Worm (Caenorhabditis elegans) whole organism, mixed stage, embryonic: ENCODE results near the gene srx-12.

Experiments used
- elt-1 ChIP-seq: sonication (generic microtip); optimal IDR thresholded peaks from 2 replicates; lab custom pipeline; 2017; ENCODE audit warnings: missing genetic modification characterization, mild to moderate bottlenecking, missing compliant biosample characterization, antibody characterized with exemption, moderate library complexity, borderline replicate concordance; ENCODE audit not compliant: insufficient read depth
- elt-3 ChIP-seq: fragments of 150-350 bp; optimal IDR thresholded peaks from 2 replicates; lab custom pipeline; 2014; ENCODE audit warnings: missing biosample characterization, missing genetic modification characterization
- lin-13 ChIP-seq: fragments of 150-350 bp; optimal IDR thresholded peaks from 2 replicates; lab custom pipeline; 2014; ENCODE audit warnings: missing biosample characterization, missing genetic modification characterization
- lsy-2 ChIP-seq: fragments of 150-350 bp; optimal IDR thresholded peaks from 2 replicates; lab custom pipeline; 2014; ENCODE audit warnings: missing biosample characterization, missing genetic modification characterization
- mep-1 ChIP-seq: fragments of 150-350 bp; optimal IDR thresholded peaks from 2 replicates; lab custom pipeline; 2017; ENCODE audit warnings: missing biosample characterization, missing genetic modification reagents, missing genetic modification characterization, inconsistent platforms
- nhr-2 ChIP-seq: fragments of 150-350 bp; optimal IDR thresholded peaks from 2 replicates; lab custom pipeline; 2014; ENCODE audit warnings: missing biosample characterization, missing genetic modification characterization
- nhr-237 ChIP-seq: fragments of 150-350 bp; optimal IDR thresholded peaks from 2 replicates; lab custom pipeline; 2014; ENCODE audit warnings: missing biosample characterization, missing genetic modification characterization
- nhr-76 ChIP-seq: sonication (generic microtip); optimal IDR thresholded peaks from 2 replicates; lab custom pipeline; 2017; ENCODE audit warnings: missing biosample characterization, missing genetic modification characterization
- pha-4 ChIP-seq: fragments of 150-350 bp; optimal IDR thresholded peaks from 2 replicates; lab custom pipeline; 2018; ENCODE audit warnings: missing biosample characterization, missing genetic modification reagents, missing genetic modification characterization
- snpc-4 ChIP-seq: fragments of 150-350 bp; optimal IDR thresholded peaks from 2 replicates; lab custom pipeline; 2014; ENCODE audit warnings: missing biosample characterization, missing genetic modification characterization
- sptf-1 ChIP-seq: sonication (generic microtip); optimal IDR thresholded peaks from 2 replicates; lab custom pipeline; 2017; ENCODE audit warnings: mild to moderate bottlenecking, missing genetic modification characterization, moderate library complexity, missing compliant biosample characterization
- unc-120 ChIP-seq: sonication (generic microtip); optimal IDR thresholded peaks from 2 replicates; lab custom pipeline; 2017; ENCODE audit warnings: missing genetic modification characterization, missing compliant biosample characterization; ENCODE audit not compliant: poor library complexity, severe bottlenecking
- unc-62 ChIP-seq: fragments of 150-350 bp; optimal IDR thresholded peaks from 2 replicates; lab custom pipeline; 2014; ENCODE audit warnings: missing biosample characterization, missing genetic modification reagents, missing genetic modification characterization
- ztf-11 ChIP-seq: fragments of 150-350 bp; optimal IDR thresholded peaks from 2 replicates; lab custom pipeline; 2014; ENCODE audit warnings: missing biosample characterization, missing genetic modification characterization

ce11 chrIV:1067430-1067829 is 21.6 kb downstream of the srx-12 start, which contains the start of gene znf-782:
- TF ChIP-seq mep-1 (tag; lab: Kevin White, UChicago) (no peak), unc-62 (no peak), lsy-2 (tag; lab: Kevin White, UChicago) (no peak), elt-1 (tag; lab: Kevin White, UChicago) (no peak), sptf-1 (tag; lab: Kevin White, UChicago) (peak; percentile 51), nhr-2 (tag; lab: Kevin White, UChicago) (no peak), unc-120 (no peak), nhr-76 (tag; lab: Kevin White, UChicago) (no peak), nhr-237 (no peak), pha-4 (tag; lab: Kevin White, UChicago) (peak; percentile 16), snpc-4 (no peak), lin-13 (tag; lab: Kevin White, UChicago) (no peak), ztf-11 (tag; lab: Kevin White, UChicago) (no peak), elt-3 (tag; lab: Kevin White, UChicago) (no peak)
